Worm (Caenorhabditis elegans): ENCODE data around the gene C52E2.4.
A peak's percentile ranks its signal among the peaks of the same experiment; 100 is the strongest.

The C52E2.4 gene

DNA sequence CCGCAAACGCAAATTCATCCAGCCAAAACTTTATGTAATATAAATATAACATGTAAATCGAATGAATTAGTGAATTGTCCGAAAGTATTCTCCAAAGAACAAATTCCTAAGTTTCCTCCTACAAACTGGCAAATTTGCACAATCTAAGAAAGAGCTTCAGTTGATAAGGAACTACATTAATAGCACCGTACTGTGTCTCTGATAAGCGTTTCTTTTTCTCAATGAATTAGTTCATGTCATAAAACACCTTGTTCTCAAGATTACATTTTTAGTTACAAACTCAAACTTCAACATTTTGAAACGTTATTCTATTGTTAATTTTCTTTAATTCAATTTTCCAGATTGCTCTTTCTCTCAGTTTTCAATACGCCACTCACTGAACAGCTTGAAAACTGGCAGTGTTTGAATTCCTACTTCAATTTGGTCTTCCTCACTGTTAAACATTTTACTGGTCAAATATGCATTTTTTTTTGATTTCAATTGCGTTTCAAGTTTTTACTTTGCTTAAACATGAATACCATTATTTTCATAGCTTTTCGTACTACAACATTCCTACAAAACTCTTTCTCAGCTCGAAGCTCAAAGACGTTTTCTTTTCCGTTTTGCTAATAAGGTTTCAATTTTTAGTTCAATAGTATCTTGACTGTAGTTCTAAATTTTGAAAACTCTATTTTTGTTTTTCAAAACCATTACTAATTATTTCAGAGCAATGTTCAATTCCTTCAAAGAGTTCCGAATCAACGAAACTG is 22.9 kb downstream of the C52E2.4 start, which contains the start of gene math-15:
Gene math-15 (plus strand): TSS at position 699 of the 749 bp plus-strand sequence.
- TF ChIP-seq fos-1 (tag; optimal IDR thresholded peaks at IDR 0.05) (peak; percentile 50), unc-55 (GFP tag; optimal IDR thresholded peaks at IDR 0.05) (no peak)

DNA sequence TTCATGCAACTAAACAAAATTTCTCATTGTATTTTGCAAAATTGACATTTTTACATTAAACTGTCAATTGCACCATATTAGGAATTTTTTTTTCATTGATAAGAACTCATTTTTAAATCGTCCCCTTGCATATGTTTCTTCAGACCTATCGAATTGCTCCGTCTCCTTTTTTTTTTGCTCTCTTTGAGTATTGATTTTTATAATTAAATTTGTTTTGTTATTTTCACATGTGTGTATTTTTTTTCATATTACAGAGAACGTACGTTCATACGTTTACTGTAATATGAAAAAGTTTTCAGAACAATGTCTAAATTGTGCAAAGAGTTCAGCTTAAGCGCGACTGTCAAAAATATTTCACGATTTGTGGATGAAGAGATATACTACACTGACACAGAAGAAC is 26.2 kb downstream of the C52E2.4 start, which contains the start of gene math-14:
Gene math-14 (plus strand): TSS at position 301 of the 400 bp plus-strand sequence.
- TF ChIP-seq blmp-1 (tag; optimal IDR thresholded peaks at IDR 0.05; ENCODE audit: insufficient read depth), result no peak
- TF ChIP-seq fos-1 (tag; optimal IDR thresholded peaks at IDR 0.05), result no peak
- TF ChIP-seq dmd-4 (tag; optimal IDR thresholded peaks at IDR 0.05), result no peak
- no peak for TF ChIP-seq gmeb-1 (tag; optimal IDR thresholded peaks at IDR 0.05)
- no peak for TF ChIP-seq lsy-2 (tag; optimal IDR thresholded peaks at IDR 0.05)
- no peak for TF ChIP-seq nhr-10 (tag; optimal IDR thresholded peaks at IDR 0.05)

DNA sequence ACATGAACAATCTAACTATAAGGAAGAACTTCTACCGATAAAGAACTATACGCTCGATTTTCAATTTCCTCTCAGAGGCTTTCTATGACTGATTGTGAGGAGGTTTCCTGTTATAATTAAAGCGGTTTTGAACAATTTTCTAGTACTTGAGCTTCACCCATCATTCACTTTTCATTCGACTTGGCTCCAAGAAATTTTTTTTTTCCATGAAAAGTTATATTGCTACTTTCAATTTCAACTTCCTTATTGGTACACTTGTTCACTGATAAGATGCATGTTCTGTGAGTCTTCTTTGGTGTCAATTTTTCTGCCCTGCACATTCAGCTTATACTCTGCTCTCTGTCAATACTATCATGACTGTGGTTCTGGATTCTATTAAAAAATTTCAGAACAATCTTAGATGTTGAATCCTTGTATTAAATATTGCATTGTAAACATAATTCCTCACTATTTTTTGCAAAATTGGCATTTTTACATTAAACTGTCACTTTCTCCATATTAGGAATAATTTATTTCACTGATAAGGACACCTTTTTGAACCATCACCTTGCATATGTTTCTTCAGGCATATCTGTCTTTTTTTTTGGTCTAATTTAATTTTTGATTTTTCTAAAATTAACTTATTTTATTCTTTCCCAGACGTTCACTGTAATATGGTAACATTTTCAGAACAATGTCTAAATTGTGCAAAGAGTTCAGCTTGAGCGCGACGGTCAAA is 28.1 kb downstream of the C52E2.4 start, which contains the start of gene math-10:
Gene math-10 (plus strand): TSS at position 668 of the 718 bp plus-strand sequence.
- peak; percentile 24 for TF ChIP-seq fos-1 (tag; optimal IDR thresholded peaks at IDR 0.05)
- no peak for TF ChIP-seq sma-9 (GFP tag; optimal IDR thresholded peaks at IDR 0.05)
- TF ChIP-seq sma-9 (tag; optimal IDR thresholded peaks at IDR 0.05), result no peak
- TF ChIP-seq skn-1 (tag; optimal IDR thresholded peaks at IDR 0.05), result no peak
- TF ChIP-seq crh-2 (tag; optimal IDR thresholded peaks at IDR 0.05), result peak; percentile 7

DNA sequence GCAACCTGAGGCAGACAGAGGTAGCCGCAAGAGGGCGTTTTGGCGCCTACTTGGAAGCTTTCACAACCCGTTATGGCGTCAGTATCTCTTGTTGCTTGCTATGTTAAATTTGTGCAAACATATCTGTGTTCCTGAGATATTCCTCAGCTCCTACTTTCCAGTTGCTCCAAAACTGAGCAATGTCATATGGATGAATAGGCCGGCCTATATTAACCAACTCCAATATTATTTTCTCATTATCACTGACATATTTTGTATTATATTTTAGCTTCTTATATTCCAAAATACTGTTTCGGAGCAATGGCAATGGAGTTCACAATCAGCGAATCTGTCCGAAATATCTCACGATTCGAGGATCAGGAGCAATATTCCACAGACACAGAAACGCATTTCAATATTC is 32.7 kb downstream of the C52E2.4 start, which contains the start of gene math-13:
Gene math-13 (plus strand): TSS at position 301 of the 400 bp plus-strand sequence.
- TF ChIP-seq elt-1 (tag; optimal IDR thresholded peaks at IDR 0.05) (no peak), C34F6.9 (tag; optimal IDR thresholded peaks at IDR 0.05) (no peak), nhr-11 (tag; optimal IDR thresholded peaks at IDR 0.05) (no peak), nhr-129 (tag; optimal IDR thresholded peaks at IDR 0.05) (no peak), mdl-1 (tag; optimal IDR thresholded peaks at IDR 0.05) (no peak), ztf-11 (tag; optimal IDR thresholded peaks at IDR 0.05) (no peak), fos-1 (tag; optimal IDR thresholded peaks at IDR 0.05) (no peak), ZK546.5 (tag; optimal IDR thresholded peaks at IDR 0.05) (no peak), sem-4 (tag; optimal IDR thresholded peaks at IDR 0.05) (no peak), mab-5 (tag; optimal IDR thresholded peaks at IDR 0.05) (no peak), blmp-1 (tag; optimal IDR thresholded peaks at IDR 0.05; ENCODE audit: insufficient read depth) (no peak), unc-62 (GFP tag; optimal IDR thresholded peaks at IDR 0.05) (no peak), egl-27 (tag; optimal IDR thresholded peaks at IDR 0.05) (no peak), ztf-4 (tag; optimal IDR thresholded peaks at IDR 0.05) (no peak), nhr-12 (tag; optimal IDR thresholded peaks at IDR 0.05) (no peak), aly-2 (tag; optimal IDR thresholded peaks at IDR 0.05) (no peak), lin-39 (tag; optimal IDR thresholded peaks at IDR 0.05) (no peak)

DNA sequence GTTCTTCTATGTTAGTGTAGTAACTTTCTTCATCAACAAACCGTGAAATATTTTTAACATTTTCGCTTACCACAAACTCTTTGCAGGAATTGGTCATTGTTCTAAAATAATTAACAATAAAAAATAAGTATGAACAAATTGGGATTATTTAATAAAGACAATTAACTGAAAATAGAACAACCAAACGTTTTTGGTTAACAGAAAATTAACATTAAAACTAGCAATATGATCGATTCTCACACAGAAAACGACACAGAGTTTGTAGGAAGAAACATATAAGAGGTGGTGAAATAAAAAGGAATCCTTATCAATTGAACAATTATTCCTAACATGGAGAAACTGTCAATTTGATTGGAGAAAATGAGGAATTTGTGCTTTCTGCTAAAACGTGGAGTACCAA is 35.7 kb downstream of the C52E2.4 start, which contains the start of gene math-16:
Gene math-16 (minus strand): TSS at position 101 of the 400 bp plus-strand sequence.
- no peak for TF ChIP-seq elt-1 (tag; optimal IDR thresholded peaks at IDR 0.05)
- TF ChIP-seq nhr-6 (tag; optimal IDR thresholded peaks at IDR 0.05), result no peak
- no peak for TF ChIP-seq elt-3 (tag; optimal IDR thresholded peaks at IDR 0.05)
- TF ChIP-seq unc-62 (GFP tag; optimal IDR thresholded peaks at IDR 0.05), result no peak
- TF ChIP-seq nhr-10 (tag; optimal IDR thresholded peaks at IDR 0.05), result no peak
- TF ChIP-seq skn-1 (tag; optimal IDR thresholded peaks at IDR 0.05), result no peak
- no peak for TF ChIP-seq dmd-4 (tag; optimal IDR thresholded peaks at IDR 0.05)
- TF ChIP-seq lin-11 (tag; optimal IDR thresholded peaks at IDR 0.05), result no peak
- TF ChIP-seq F13H6.1 (tag; optimal IDR thresholded peaks at IDR 0.05), result no peak
- TF ChIP-seq alr-1 (tag; optimal IDR thresholded peaks at IDR 0.05), result no peak
- no peak for TF ChIP-seq mdl-1 (tag; optimal IDR thresholded peaks at IDR 0.05)
- no peak for TF ChIP-seq aly-2 (tag; optimal IDR thresholded peaks at IDR 0.05)
- no peak for TF ChIP-seq nhr-23 (tag; optimal IDR thresholded peaks at IDR 0.05)
- TF ChIP-seq sem-4 (tag; optimal IDR thresholded peaks at IDR 0.05), result no peak
- no peak for TF ChIP-seq gmeb-1 (tag; optimal IDR thresholded peaks at IDR 0.05)

All from whole organism, L2 larva.